Worm (Caenorhabditis elegans) whole organism, L3 larva: Measurements from ENCODE around the gene srx-45.

Experiments
- aly-2 ChIP-seq: fragments of 150-350 bp; optimal IDR thresholded peaks from 2 replicates; lab custom pipeline; 2014; ENCODE audit warnings: missing biosample characterization, missing genetic modification characterization
- elt-2 ChIP-seq: sonication (generic microtip); optimal IDR thresholded peaks from 2 replicates; lab custom pipeline; 2016; ENCODE audit warnings: missing genetic modification reagents, mild to moderate bottlenecking, missing genetic modification characterization, missing compliant biosample characterization
- elt-3 ChIP-seq, 3 experiments: fragments of 150-350 bp in 1 of 3; sonication (generic microtip) in 2 of 3; optimal IDR thresholded peaks; 2 replicates in 2 of 3; 4 replicates in 1 of 3; lab custom pipeline; 2014 to 2017; ENCODE audit warnings: missing biosample characterization in 3 of 3, missing genetic modification characterization in 3 of 3
- fkh-10 ChIP-seq: sonication (generic microtip); optimal IDR thresholded peaks from 2 replicates; lab custom pipeline; 2017; ENCODE audit warnings: missing biosample characterization, missing genetic modification reagents, missing genetic modification characterization
- fos-1 ChIP-seq: fragments of 150-350 bp; optimal IDR thresholded peaks from 2 replicates; lab custom pipeline; 2014; ENCODE audit warnings: missing biosample characterization, missing genetic modification characterization
- lin-15B ChIP-seq: fragments of 150-350 bp; optimal IDR thresholded peaks from 2 replicates; lab custom pipeline; 2014; ENCODE audit warnings: missing biosample characterization, missing genetic modification characterization
- skn-1 ChIP-seq: fragments of 150-350 bp; optimal IDR thresholded peaks from 2 replicates; lab custom pipeline; 2014; ENCODE audit warnings: missing biosample characterization, missing genetic modification characterization
- unc-62 ChIP-seq: fragments of 150-350 bp; sonication (generic microtip); optimal IDR thresholded peaks from 4 replicates; lab custom pipeline; 2014; ENCODE audit warnings: missing biosample characterization, missing genetic modification reagents, missing genetic modification characterization
- ztf-4 ChIP-seq: fragments of 150-350 bp; optimal IDR thresholded peaks from 2 replicates; lab custom pipeline; 2014; ENCODE audit warnings: missing biosample characterization, missing genetic modification characterization

DNA sequence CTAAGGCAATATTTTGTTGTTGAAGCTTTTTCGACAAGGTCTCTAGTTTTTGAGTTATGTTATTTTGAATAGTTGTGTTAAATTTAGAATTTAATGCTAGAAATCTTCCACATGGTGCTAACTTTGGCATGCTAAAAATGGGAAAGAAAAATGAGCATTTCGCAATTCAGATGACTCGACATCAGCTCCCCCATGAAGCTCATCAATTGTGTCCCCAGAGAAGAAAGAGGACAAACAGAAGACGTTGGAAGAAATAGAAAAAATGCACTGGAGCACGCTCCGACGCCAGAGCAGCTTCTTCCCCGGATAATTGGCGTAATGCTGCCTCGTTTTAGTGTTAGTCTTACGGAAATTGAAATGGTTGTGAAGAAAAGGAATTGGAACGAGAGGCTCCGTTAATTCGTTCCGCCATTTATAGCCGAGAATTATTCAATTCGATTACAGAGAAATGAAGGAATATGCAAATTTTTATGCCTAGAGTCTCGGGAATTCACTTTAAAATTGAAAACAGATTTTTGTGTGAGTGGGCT lies 35.0 kb downstream of the srx-45 start:
- TF ChIP-seq elt-2 (tag; lab: Kevin White, UChicago) = no peak
- TF ChIP-seq fos-1 (tag; lab: Kevin White, UChicago) = no peak
- no peak for TF ChIP-seq lin-15B (tag; lab: Kevin White, UChicago)
- TF ChIP-seq skn-1 (tag; lab: Kevin White, UChicago) = no peak
- no peak for TF ChIP-seq unc-62 (GFP tag; lab: Kevin White, UChicago)
- TF ChIP-seq aly-2 (tag; lab: Kevin White, UChicago) = no peak
- no peak for TF ChIP-seq ztf-4 (tag; lab: Kevin White, UChicago)
- no peak for TF ChIP-seq fkh-10 (GFP tag; lab: Kevin White, UChicago)
- TF ChIP-seq elt-3 (tag; optimal IDR thresholded peaks at IDR 0.05; lab: Kevin White, UChicago) = no peak
